Worm (Caenorhabditis elegans): ENCODE results near the gene T03F6.9.

DNA sequence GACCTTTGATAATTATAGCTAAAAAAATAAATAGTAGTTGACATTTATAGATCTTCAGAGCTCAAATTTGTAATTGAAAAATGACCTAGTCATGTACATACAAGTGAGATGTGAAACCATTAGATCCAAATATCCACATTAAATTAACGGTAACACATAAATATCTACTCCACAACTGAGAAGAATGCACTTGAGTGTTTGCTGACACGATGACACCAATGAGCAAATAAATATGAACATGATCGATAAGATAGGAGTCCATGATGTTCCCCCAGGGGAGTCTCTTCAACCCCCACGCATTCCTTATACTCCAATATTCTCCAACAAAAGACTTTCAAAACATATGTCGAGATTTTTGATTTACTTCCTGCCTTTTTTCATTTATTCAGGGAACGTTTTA, 33.5 kb upstream of the T03F6.9 start, which contains the start of gene ttr-52:
- TF ChIP-seq madf-6 (GFP tag; IDR thresholded peaks at IDR 0.05) (no peak), pha-4 (tag; optimal IDR thresholded peaks at IDR 0.05) (no peak), madf-8 (GFP tag; conservative IDR thresholded peaks at IDR 0.05) (no peak), ceh-27 (GFP tag; optimal IDR thresholded peaks at IDR 0.05) (no peak), F37B4.10 (GFP tag; IDR thresholded peaks at IDR 0.05) (no peak)
